Fruit fly (Drosophila melanogaster) whole organism, embryonic: ENCODE measurements around the gene Tmx3.

ENCODE experiments used
- Atf-2 ChIP-seq: fragments of 200-800 bp; sonication (Bioruptor generic); optimal IDR thresholded peaks from 2 replicates; lab custom pipeline; 2016; ENCODE audit warnings: missing biosample characterization, missing genetic modification characterization
- Awh ChIP-seq: fragments of 200-800 bp; sonication (Bioruptor generic); IDR thresholded peaks from 2 replicates; pipeline ENCODE4, ENCODE4 v1.3.6; 2022; ENCODE audit warnings: missing biosample characterization, missing genetic modification characterization
- CG12942 ChIP-seq: fragments of 200-800 bp; sonication (Bioruptor generic); optimal IDR thresholded peaks from 3 replicates; lab custom pipeline; 2016; ENCODE audit warnings: missing biosample characterization, missing genetic modification characterization
- CG1603 ChIP-seq: fragments of 200-800 bp; sonication (Bioruptor generic); optimal IDR thresholded peaks from 2 replicates; lab custom pipeline; 2019; ENCODE audit warnings: missing biosample characterization, mild to moderate bottlenecking, missing genetic modification characterization, moderate library complexity
- CG1647 ChIP-seq: fragments of 200-800 bp; sonication (Bioruptor generic); optimal IDR thresholded peaks from 3 replicates; lab custom pipeline; 2016; ENCODE audit warnings: missing biosample characterization, missing genetic modification characterization
- CG17328 ChIP-seq: fragments of 200-800 bp; sonication (Bioruptor generic); IDR thresholded peaks from 2 replicates; pipeline ENCODE4 v1.3.6; 2022; ENCODE audit warnings: missing biosample characterization, missing genetic modification characterization
- CG1792 ChIP-seq: fragments of 200-800 bp; sonication (Bioruptor generic); optimal IDR thresholded peaks from 2 replicates; lab custom pipeline; 2016; ENCODE audit warnings: missing biosample characterization, missing genetic modification characterization
- CG2889 ChIP-seq: fragments of 200-800 bp; sonication (Bioruptor generic); IDR thresholded peaks from 3 replicates; pipeline ENCODE4 v1.3.6; 2022; ENCODE audit warnings: missing biosample characterization, missing genetic modification characterization
- CG4730 ChIP-seq: fragments of 200-800 bp; sonication (Bioruptor generic); IDR thresholded peaks from 2 replicates; pipeline ENCODE4 v1.3.6; 2022; ENCODE audit warnings: missing biosample characterization, missing genetic modification characterization
- CG4820 ChIP-seq: fragments of 200-800 bp; sonication (Bioruptor generic); optimal IDR thresholded peaks from 3 replicates; lab custom pipeline; 2016; ENCODE audit warnings: missing biosample characterization, missing genetic modification characterization
- CG7372 ChIP-seq: fragments of 200-800 bp; sonication (Bioruptor generic); IDR thresholded peaks from 2 replicates; pipeline ENCODE4 v1.3.6; 2022; ENCODE audit warnings: missing biosample characterization, missing genetic modification characterization
- CG8290 ChIP-seq, 3 experiments: fragments of 200-800 bp; sonication (Bioruptor generic); optimal IDR thresholded peaks; 2 replicates each; lab custom pipeline; 2016 to 2019; ENCODE audit warnings: missing biosample characterization in 3 of 3, missing genetic modification characterization in 3 of 3, mild to moderate bottlenecking in 2 of 3, moderate library complexity in 1 of 3
- CoRest ChIP-seq: fragments of 200-800 bp; sonication (Bioruptor generic); optimal IDR thresholded peaks from 3 replicates; lab custom pipeline; 2018; ENCODE audit warnings: missing biosample characterization, mild to moderate bottlenecking, missing genetic modification characterization, moderate library complexity
- Dip3 ChIP-seq: fragments of 200-800 bp; sonication (Bioruptor generic); optimal IDR thresholded peaks from 3 replicates; lab custom pipeline; 2016; ENCODE audit warnings: missing biosample characterization, missing genetic modification characterization
- Dll ChIP-seq: fragments of 200-800 bp; sonication (Bioruptor generic); IDR thresholded peaks from 4 replicates; pipeline ENCODE4 v1.3.6; 2022; ENCODE audit warnings: missing biosample characterization, missing genetic modification characterization; ENCODE audit not compliant: partially characterized antibody
- Doc3 ChIP-seq: fragments of 200-800 bp; sonication (Bioruptor generic); IDR thresholded peaks from 3 replicates; pipeline ENCODE4 v1.3.6; 2022; ENCODE audit warnings: missing biosample characterization, missing genetic modification characterization; ENCODE audit not compliant: partially characterized antibody
- Dp ChIP-seq: fragments of 200-800 bp; sonication (Bioruptor generic); optimal IDR thresholded peaks from 2 replicates; lab custom pipeline; 2018; ENCODE audit warnings: missing biosample characterization, mild to moderate bottlenecking, missing genetic modification characterization, moderate library complexity
- Drgx ChIP-seq: fragments of 200-800 bp; sonication (Bioruptor generic); IDR thresholded peaks from 2 replicates; pipeline ENCODE4 v1.3.6; 2022; ENCODE audit warnings: missing biosample characterization, missing genetic modification characterization
- NfI ChIP-seq: fragments of 200-800 bp; sonication (Bioruptor generic); optimal IDR thresholded peaks from 3 replicates; lab custom pipeline; 2018; ENCODE audit warnings: missing biosample characterization, mild to moderate bottlenecking, missing genetic modification characterization, moderate library complexity
- Pdp1 ChIP-seq, 2 experiments: fragments of 200-800 bp; sonication (Bioruptor generic); optimal IDR thresholded peaks; 3 replicates each; lab custom pipeline; 2016; ENCODE audit warnings: missing biosample characterization in 2 of 2, missing genetic modification characterization in 2 of 2, mild to moderate bottlenecking in 1 of 2, moderate library complexity in 1 of 2
- Ptx1 ChIP-seq: fragments of 200-800 bp; sonication (Bioruptor generic); IDR thresholded peaks from 2 replicates; pipeline ENCODE4 v1.3.6; 2022; ENCODE audit warnings: missing biosample characterization, missing genetic modification characterization
- Tbp ChIP-seq: fragments of >200 bp; optimal IDR thresholded peaks from 2 replicates; lab custom pipeline; 2018; ENCODE audit warnings: missing biosample characterization, missing genetic modification characterization
- Xrp1 ChIP-seq: fragments of 200-800 bp; sonication (Bioruptor generic); IDR thresholded peaks from 2 replicates; pipeline ENCODE4 v1.3.6; 2022; ENCODE audit warnings: missing biosample characterization, missing genetic modification characterization
- bab2 ChIP-seq: fragments of 200-800 bp; sonication (Bioruptor generic); optimal IDR thresholded peaks from 2 replicates; lab custom pipeline; 2016; ENCODE audit warnings: missing biosample characterization, missing genetic modification characterization
- bsh ChIP-seq, 2 experiments: fragments of 200-800 bp; sonication (Bioruptor generic); optimal IDR thresholded peaks; 2 replicates each; lab custom pipeline; 2017 to 2018; ENCODE audit warnings: mild to moderate bottlenecking in 2 of 2, missing biosample characterization in 2 of 2, missing genetic modification characterization in 2 of 2, moderate library complexity in 1 of 2
- inv ChIP-seq: fragments of 200-800 bp; sonication (Bioruptor generic); IDR thresholded peaks from 2 replicates; pipeline ENCODE4 v1.3.6; 2022; ENCODE audit warnings: missing biosample characterization, missing genetic modification characterization; ENCODE audit not compliant: partially characterized antibody
- jumu ChIP-seq: fragments of 200-800 bp; sonication (Bioruptor generic); optimal IDR thresholded peaks from 3 replicates; lab custom pipeline; 2016; ENCODE audit warnings: missing biosample characterization, missing genetic modification characterization
- kay ChIP-seq: fragments of 200-800 bp; sonication (Bioruptor generic); optimal IDR thresholded peaks from 2 replicates; lab custom pipeline; 2016; ENCODE audit warnings: missing biosample characterization, missing genetic modification characterization
- lbe ChIP-seq: fragments of 200-800 bp; sonication (Bioruptor generic); optimal IDR thresholded peaks from 2 replicates; lab custom pipeline; 2016; ENCODE audit warnings: missing biosample characterization, mild to moderate bottlenecking, missing genetic modification characterization
- maf-S ChIP-seq: fragments of 200-800 bp; sonication (Bioruptor generic); optimal IDR thresholded peaks from 2 replicates; lab custom pipeline; 2016; ENCODE audit warnings: missing biosample characterization, missing genetic modification characterization
- pb ChIP-seq: fragments of 200-800 bp; sonication (Bioruptor generic); optimal IDR thresholded peaks from 3 replicates; lab custom pipeline; 2016; ENCODE audit warnings: missing biosample characterization, missing genetic modification characterization
- pzg ChIP-seq: fragments of 200-800 bp; sonication (Bioruptor generic); optimal IDR thresholded peaks from 3 replicates; lab custom pipeline; 2018; ENCODE audit warnings: missing biosample characterization, mild to moderate bottlenecking, missing genetic modification characterization, moderate library complexity
- sd ChIP-seq: fragments of 200-800 bp; sonication (Bioruptor generic); optimal IDR thresholded peaks from 3 replicates; lab custom pipeline; 2018; ENCODE audit warnings: missing biosample characterization, mild to moderate bottlenecking, missing genetic modification characterization, moderate library complexity
- sens ChIP-seq: fragments of 200-800 bp; sonication (Bioruptor generic); peaks from one replicate; lab custom pipeline; 2016; ENCODE audit warnings: missing biosample characterization, missing genetic modification characterization
- wor ChIP-seq: fragments of 200-800 bp; sonication (Bioruptor generic); IDR thresholded peaks from 2 replicates; pipeline ENCODE4 v1.3.6; 2022; ENCODE audit warnings: missing biosample characterization, missing genetic modification characterization
- zfh1 ChIP-seq: fragments of 200-800 bp; sonication (Bioruptor generic); IDR thresholded peaks from 3 replicates; pipeline ENCODE4 v1.3.6; 2022; ENCODE audit warnings: missing biosample characterization, missing genetic modification characterization

The Tmx3 gene

DNA sequence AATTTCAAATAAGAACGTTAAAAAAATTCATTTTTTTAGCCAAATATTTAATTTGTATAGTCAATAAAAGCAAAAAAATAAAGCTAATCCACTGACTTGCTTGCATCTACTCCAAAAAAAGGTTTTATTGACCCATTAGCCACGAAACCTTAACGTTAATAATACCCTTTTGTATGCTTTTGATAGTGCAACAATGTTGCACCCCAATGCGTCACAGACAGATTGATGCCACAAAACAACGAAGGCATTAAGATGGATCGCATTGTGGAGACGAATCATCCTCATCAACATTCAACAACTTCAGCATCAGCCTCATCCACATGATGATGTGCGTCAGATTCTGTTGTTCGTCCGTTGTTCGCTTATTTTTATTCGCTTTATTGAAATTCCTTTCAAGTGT lies 13.5 kb upstream of the Tmx3 start (continued):
- TF ChIP-seq Pdp1 (GFP tag; optimal IDR thresholded peaks at IDR 0.05; lab: Kevin White, UChicago) (no peak), sd (no peak), Dp (no peak), CG12942 (no peak)

- no peak for TF ChIP-seq jumu (GFP tag; lab: Kevin White, UChicago)
- peak; percentile 37 for TF ChIP-seq lbe (GFP tag; lab: Kevin White, UChicago)
- TF ChIP-seq bab2 (GFP tag; lab: Kevin White, UChicago) = no peak
Observed at dm6 chr3L:16215816-16216215, 13.1 kb upstream of the Tmx3 start.

- TF ChIP-seq Doc3 (GFP tag; lab: Robert Waterston, UW) (0 out of 3 replicates have a peak, but pooled peaks have one; percentile 37), Dip3 (GFP tag; lab: Kevin White, UChicago) (no peak), CG1603 (tag; lab: Kevin White, UChicago) (no peak), CG1792 (GFP tag; lab: Kevin White, UChicago) (no peak), Dll (0 out of 4 replicates have a peak, but pooled peaks have one; percentile 39)
Observed at dm6 chr3L:16217203-16217602, 11.7 kb upstream of the Tmx3 start, which contains the start of gene CG13073. CG13073 (minus strand) TSS chr3L:16217303.

DNA sequence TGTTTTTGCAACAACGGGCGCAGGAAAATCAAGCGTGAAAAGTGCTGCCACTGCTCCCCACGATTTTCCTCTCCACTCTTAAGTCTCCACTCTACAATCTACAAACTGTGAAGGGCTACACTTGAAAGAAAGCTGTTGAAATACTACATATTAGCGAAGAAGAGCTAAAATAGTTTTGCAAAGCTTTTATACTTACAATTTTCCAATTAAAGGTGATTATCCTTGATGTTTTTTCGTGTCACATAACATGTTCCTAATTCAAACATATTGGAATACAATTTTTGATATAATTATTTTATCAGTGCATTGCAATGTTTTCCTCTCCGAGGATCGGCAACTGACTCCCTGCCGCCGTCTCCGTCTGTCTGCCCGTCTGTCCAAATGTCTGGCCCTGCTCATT lies 11.0 kb upstream of the Tmx3 start:
- TF ChIP-seq CG1647 (GFP tag; lab: Kevin White, UChicago) (no peak), Tbp (no peak), kay (GFP tag; lab: Kevin White, UChicago) (no peak), NfI (GFP tag; lab: Kevin White, UChicago) (no peak), CG8290 (GFP tag; optimal IDR thresholded peaks at IDR 0.05; lab: Kevin White, UChicago) (no peak), CG8290 (tag; optimal IDR thresholded peaks at IDR 0.05; lab: Kevin White, UChicago) (no peak), Drgx (GFP tag; lab: Robert Waterston, UW) (peak; percentile 82), bsh (GFP tag; optimal IDR thresholded peaks at IDR 0.05; lab: Kevin White, UChicago) (peak in 1 of 2 experiments; percentile 48), inv (no peak), jumu (GFP tag; lab: Kevin White, UChicago) (no peak), sens (GFP tag; lab: Kevin White, UChicago) (peak; percentile 64), Ptx1 (GFP tag; lab: Robert Waterston, UW) (0 out of 2 replicates have a peak, but pooled peaks have one; percentile 15), CG7372 (GFP tag; lab: Robert Waterston, UW) (no peak), Atf-2 (no peak), pb (no peak), CG2889 (GFP tag; lab: Robert Waterston, UW) (no peak), Xrp1 (GFP tag; lab: Robert Waterston, UW) (no peak), maf-S (GFP tag; lab: Kevin White, UChicago) (no peak), Awh (no peak), CG17328 (no peak), zfh1 (GFP tag; lab: Robert Waterston, UW) (no peak), wor (GFP tag; lab: Robert Waterston, UW) (no peak), CG4730 (no peak), CG4820 (GFP tag; lab: Kevin White, UChicago) (no peak), CoRest (tag; lab: Kevin White, UChicago) (no peak), pzg (GFP tag; lab: Kevin White, UChicago) (no peak)
